Fruit fly (Drosophila melanogaster) whole organism, embryonic: ENCODE data around the gene RapGAP1.

Experiments
- Atf6 ChIP-seq: fragments of 200-800 bp; sonication (Bioruptor generic); IDR thresholded peaks from 2 replicates; pipeline ENCODE4 v1.3.6; 2022; ENCODE audit warnings: missing biosample characterization, missing genetic modification characterization
- Blimp-1 ChIP-seq: fragments of 200-800 bp; sonication (Bioruptor generic); optimal IDR thresholded peaks from 3 replicates; lab custom pipeline; 2018; ENCODE audit warnings: missing biosample characterization, missing genetic modification characterization, mild to moderate bottlenecking, moderate library complexity, missing genetic modification reagents
- CG10462 ChIP-seq: fragments of 200-800 bp; sonication (Bioruptor generic); optimal IDR thresholded peaks from 2 replicates; lab custom pipeline; 2016; ENCODE audit warnings: missing biosample characterization, missing genetic modification characterization
- CG10979 ChIP-seq: fragments of 200-800 bp; sonication (Bioruptor generic); optimal IDR thresholded peaks from 2 replicates; lab custom pipeline; 2018; ENCODE audit warnings: missing biosample characterization, mild to moderate bottlenecking, missing genetic modification characterization, moderate library complexity
- CG12219 ChIP-seq: fragments of 200-800 bp; sonication (Bioruptor generic); optimal IDR thresholded peaks from 3 replicates; lab custom pipeline; 2018; ENCODE audit warnings: missing biosample characterization, mild to moderate bottlenecking, missing genetic modification characterization
- CG1233 ChIP-seq: fragments of 200-800 bp; sonication (Bioruptor generic); optimal IDR thresholded peaks from 4 replicates; lab custom pipeline; 2018; ENCODE audit warnings: missing biosample characterization, mild to moderate bottlenecking, missing genetic modification characterization
- CG13775 ChIP-seq: fragments of 200-800 bp; sonication (Bioruptor generic); optimal IDR thresholded peaks from 3 replicates; lab custom pipeline; 2017; ENCODE audit warnings: missing biosample characterization, mild to moderate bottlenecking, missing genetic modification characterization
- CG15073 ChIP-seq: fragments of 200-800 bp; sonication (Bioruptor generic); optimal IDR thresholded peaks from 2 replicates; lab custom pipeline; 2016; ENCODE audit warnings: missing biosample characterization, missing genetic modification characterization
- CG1529 ChIP-seq: fragments of 200-800 bp; sonication (Bioruptor generic); optimal IDR thresholded peaks from 3 replicates; lab custom pipeline; 2018; ENCODE audit warnings: missing biosample characterization, missing genetic modification characterization
- CG17568 ChIP-seq: fragments of 200-800 bp; sonication (Bioruptor generic); optimal IDR thresholded peaks from 2 replicates; lab custom pipeline; 2018; ENCODE audit warnings: missing biosample characterization, mild to moderate bottlenecking, missing genetic modification characterization, moderate library complexity
- CG18011 ChIP-seq: fragments of 200-800 bp; sonication (Bioruptor generic); optimal IDR thresholded peaks from 2 replicates; lab custom pipeline; 2017; ENCODE audit warnings: missing biosample characterization, missing genetic modification characterization, mild to moderate bottlenecking, moderate library complexity, missing genotype
- CG2116 ChIP-seq: fragments of 200-800 bp; sonication (Bioruptor generic); optimal IDR thresholded peaks from 3 replicates; lab custom pipeline; 2018; ENCODE audit warnings: missing biosample characterization, mild to moderate bottlenecking, missing genetic modification characterization
- CG2120 ChIP-seq: fragments of 200-800 bp; sonication (Bioruptor generic); optimal IDR thresholded peaks from 3 replicates; lab custom pipeline; 2016; ENCODE audit warnings: missing biosample characterization, missing genetic modification characterization
- CG2199 ChIP-seq: fragments of 200-800 bp; sonication (Bioruptor generic); IDR thresholded peaks from 3 replicates; pipeline ENCODE4 v1.3.6; 2022; ENCODE audit warnings: missing biosample characterization, missing genetic modification characterization
- CG2678 ChIP-seq: fragments of 200-800 bp; sonication (Bioruptor generic); optimal IDR thresholded peaks from 3 replicates; lab custom pipeline; 2019; ENCODE audit warnings: missing biosample characterization, mild to moderate bottlenecking, missing genetic modification characterization, moderate library complexity
- CG3847 ChIP-seq: fragments of 200-800 bp; sonication (Bioruptor generic); IDR thresholded peaks from 2 replicates; pipeline ENCODE4 v1.3.6; 2022; ENCODE audit warnings: missing biosample characterization, missing genetic modification characterization
- CG7357 ChIP-seq: fragments of 200-800 bp; sonication (Bioruptor generic); IDR thresholded peaks from 3 replicates; pipeline ENCODE4 v1.3.6; 2022; ENCODE audit warnings: missing biosample characterization, missing genetic modification characterization
- CG8388 ChIP-seq: fragments of 200-800 bp; sonication (Bioruptor generic); optimal IDR thresholded peaks from 2 replicates; lab custom pipeline; 2019; ENCODE audit warnings: missing biosample characterization, mild to moderate bottlenecking, missing genetic modification characterization, moderate library complexity
- CTCF ChIP-seq: fragments of 200-800 bp; sonication (Bioruptor generic); optimal IDR thresholded peaks from 2 replicates; lab custom pipeline; 2017; ENCODE audit warnings: missing biosample characterization, mild to moderate bottlenecking, missing genetic modification characterization, moderate library complexity
- Dip2 ChIP-seq: fragments of 200-800 bp; sonication (Bioruptor generic); IDR thresholded peaks from 2 replicates; pipeline ENCODE4 v1.3.6; 2022; ENCODE audit warnings: missing biosample characterization, missing genetic modification characterization
- Drgx ChIP-seq: fragments of 200-800 bp; sonication (Bioruptor generic); IDR thresholded peaks from 2 replicates; pipeline ENCODE4 v1.3.6; 2022; ENCODE audit warnings: missing biosample characterization, missing genetic modification characterization
- H15 ChIP-seq: fragments of 200-800 bp; sonication (Bioruptor generic); IDR thresholded peaks from 3 replicates; pipeline ENCODE4 v1.3.6; 2022; ENCODE audit warnings: missing biosample characterization, missing genetic modification characterization
- HHEX ChIP-seq: fragments of 200-800 bp; sonication (Bioruptor generic); optimal IDR thresholded peaks from 3 replicates; lab custom pipeline; 2017; ENCODE audit warnings: missing biosample characterization, mild to moderate bottlenecking, missing genetic modification characterization, missing genetic modification reagents
- HLHmδ ChIP-seq: fragments of 200-800 bp; sonication (Bioruptor generic); optimal IDR thresholded peaks from 2 replicates; lab custom pipeline; 2018; ENCODE audit warnings: missing biosample characterization, mild to moderate bottlenecking, missing genetic modification characterization, moderate library complexity
- NfI ChIP-seq: fragments of 200-800 bp; sonication (Bioruptor generic); optimal IDR thresholded peaks from 3 replicates; lab custom pipeline; 2018; ENCODE audit warnings: missing biosample characterization, mild to moderate bottlenecking, missing genetic modification characterization, moderate library complexity
- Oli ChIP-seq: fragments of 200-800 bp; sonication (Bioruptor generic); optimal IDR thresholded peaks from 2 replicates; lab custom pipeline; 2018; ENCODE audit warnings: missing biosample characterization, mild to moderate bottlenecking, missing genetic modification characterization, moderate library complexity
- PHDP ChIP-seq: fragments of 200-800 bp; sonication (Bioruptor generic); optimal IDR thresholded peaks from 3 replicates; lab custom pipeline; 2018; ENCODE audit warnings: missing biosample characterization, mild to moderate bottlenecking, missing genetic modification characterization, moderate library complexity
- Sox102F ChIP-seq: fragments of 200-800 bp; sonication (Bioruptor generic); optimal IDR thresholded peaks from 2 replicates; lab custom pipeline; 2018; ENCODE audit warnings: missing biosample characterization, mild to moderate bottlenecking, missing genetic modification characterization, moderate library complexity
- Spps ChIP-seq: fragments of 200-800 bp; sonication (Bioruptor generic); optimal IDR thresholded peaks from 2 replicates; lab custom pipeline; 2018; ENCODE audit warnings: missing biosample characterization, mild to moderate bottlenecking, missing genetic modification characterization
- Ssrp ChIP-seq: fragments of 200-800 bp; sonication (Bioruptor generic); optimal IDR thresholded peaks from 2 replicates; lab custom pipeline; 2018; ENCODE audit warnings: missing biosample characterization, mild to moderate bottlenecking, missing genetic modification characterization, moderate library complexity
- Taf1 ChIP-seq: fragments of 200-800 bp; sonication (Bioruptor generic); IDR thresholded peaks from 2 replicates; pipeline ENCODE4 v1.3.6; 2022; ENCODE audit warnings: missing biosample characterization, missing genetic modification characterization
- Trl ChIP-seq, 3 experiments: fragments of >200 bp in 2 of 3; fragments of 200-800 bp in 1 of 3; sonication (Bioruptor generic) in 1 of 3; optimal IDR thresholded peaks; 2 replicates in 1 of 3; 3 replicates in 2 of 3; lab custom pipeline; 2016 to 2017; ENCODE audit warnings: missing biosample characterization in 1 of 3, missing genetic modification characterization in 1 of 3
- abd-A ChIP-seq: fragments of 200-800 bp; sonication (Bioruptor generic); optimal IDR thresholded peaks from 3 replicates; lab custom pipeline; 2019; ENCODE audit warnings: missing biosample characterization, mild to moderate bottlenecking, missing genetic modification characterization, moderate library complexity
- bowl ChIP-seq: fragments of 200-800 bp; sonication (Bioruptor generic); IDR thresholded peaks from 2 replicates; pipeline ENCODE4 v1.3.6; 2022; ENCODE audit warnings: missing biosample characterization, missing genetic modification characterization
- ci ChIP-seq: fragments of 200-800 bp; sonication (Bioruptor generic); IDR thresholded peaks from 3 replicates; pipeline ENCODE4 v1.3.6; 2022; ENCODE audit warnings: missing biosample characterization, missing genetic modification characterization
- crol ChIP-seq: fragments of 200-800 bp; sonication (Bioruptor generic); IDR thresholded peaks from 2 replicates; pipeline ENCODE4 v1.3.6; 2022; ENCODE audit warnings: missing biosample characterization, missing genetic modification characterization
- dan ChIP-seq: fragments of 200-800 bp; sonication (Bioruptor generic); IDR thresholded peaks from 2 replicates; pipeline ENCODE4 v1.3.6; 2022; ENCODE audit warnings: missing biosample characterization, missing genetic modification characterization
- dysf ChIP-seq: fragments of 200-800 bp; sonication (Bioruptor generic); IDR thresholded peaks from 3 replicates; pipeline ENCODE4 v1.3.6; 2022; ENCODE audit warnings: missing biosample characterization, missing genetic modification characterization
- esg ChIP-seq: fragments of 200-800 bp; sonication (Bioruptor generic); conservative IDR thresholded peaks from 2 replicates; pipeline ENCODE4 v1.3.6; 2022; ENCODE audit warnings: missing biosample characterization, missing genetic modification characterization
- fu2 ChIP-seq: fragments of 200-800 bp; sonication (Bioruptor generic); optimal IDR thresholded peaks from 2 replicates; lab custom pipeline; 2016; ENCODE audit warnings: missing biosample characterization, missing genetic modification characterization
- grau ChIP-seq: fragments of 200-800 bp; optimal IDR thresholded peaks from 3 replicates; lab custom pipeline; 2019; ENCODE audit warnings: missing biosample characterization, mild to moderate bottlenecking, missing genetic modification characterization, moderate library complexity
- mirr ChIP-seq: fragments of 200-800 bp; sonication (Bioruptor generic); optimal IDR thresholded peaks from 3 replicates; lab custom pipeline; 2018; ENCODE audit warnings: missing biosample characterization, mild to moderate bottlenecking, missing genetic modification characterization
- org-1 ChIP-seq: fragments of 200-800 bp; sonication (Bioruptor generic); optimal IDR thresholded peaks from 2 replicates; lab custom pipeline; 2017; ENCODE audit warnings: missing biosample characterization, missing genetic modification characterization
- otp ChIP-seq: fragments of 200-800 bp; sonication (Bioruptor generic); IDR thresholded peaks from 3 replicates; pipeline ENCODE4, ENCODE4 v1.3.6; 2022; ENCODE audit warnings: missing biosample characterization, missing genetic modification characterization
- pho ChIP-seq: fragments of 200-800 bp; sonication (Bioruptor generic); optimal IDR thresholded peaks from 2 replicates; lab custom pipeline; 2016; ENCODE audit warnings: missing biosample characterization, missing genetic modification characterization
- run ChIP-seq: fragments of 200-800 bp; sonication (Bioruptor generic); optimal IDR thresholded peaks from 3 replicates; lab custom pipeline; 2018; ENCODE audit warnings: missing biosample characterization, mild to moderate bottlenecking, missing genetic modification characterization
- slbo ChIP-seq: fragments of 200-800 bp; sonication (Bioruptor generic); IDR thresholded peaks from 2 replicates; pipeline ENCODE4 v1.3.6; 2022; ENCODE audit warnings: missing biosample characterization, missing genetic modification characterization
- zen2 ChIP-seq: fragments of 200-800 bp; sonication (Bioruptor generic); IDR thresholded peaks from 3 replicates; pipeline ENCODE4 v1.3.6; 2022; ENCODE audit warnings: missing biosample characterization, missing genetic modification characterization; ENCODE audit not compliant: partially characterized antibody

RapGAP1 gene

dm6 chr2L:7559532-7559931, 19.2 kb downstream of the RapGAP1 start:
- TF ChIP-seq CG8388 (GFP tag; lab: Kevin White, UChicago) = peak; percentile 54
- TF ChIP-seq Drgx = peak; percentile 39; the same call in 1 of the 2 replicates
- TF ChIP-seq Dip2 (GFP tag; lab: Robert Waterston, UW) = no peak

- TF ChIP-seq ci (GFP tag; lab: Robert Waterston, UW) (peak; percentile 68; the same call in 1 of the 3 replicates), CTCF (GFP tag; lab: Kevin White, UChicago) (no peak), CG15073 (peak; percentile 4), CG2199 (GFP tag; lab: Robert Waterston, UW) (0 out of 3 replicates have a peak, but pooled peaks have one; percentile 18), pho (GFP tag; lab: Kevin White, UChicago) (no peak), dan (GFP tag; lab: Robert Waterston, UW) (no peak), CG12219 (GFP tag; lab: Kevin White, UChicago) (peak; percentile 39), otp (GFP tag; lab: Robert Waterston, UW) (no peak), Taf1 (GFP tag; lab: Robert Waterston, UW) (0 out of 2 replicates have a peak, but pooled peaks have one; percentile 11), CG1529 (GFP tag; lab: Kevin White, UChicago) (peak; percentile 30), CG1233 (GFP tag; lab: Kevin White, UChicago) (peak; percentile 40), dysf (GFP tag; lab: Robert Waterston, UW) (peak; percentile 59; the same call in 1 of the 3 replicates), esg (peak; percentile 45), Ssrp (tag; lab: Kevin White, UChicago) (peak; percentile 49), mirr (no peak), slbo (GFP tag; lab: Robert Waterston, UW) (peak; percentile 67), crol (peak; percentile 79), grau (tag; lab: Kevin White, UChicago) (peak; percentile 69), Oli (peak; percentile 59), org-1 (GFP tag; lab: Kevin White, UChicago) (peak; percentile 34), Atf6 (GFP tag; lab: Robert Waterston, UW) (peak; percentile 72), H15 (no peak), run (tag; lab: Kevin White, UChicago) (peak; percentile 35), CG10979 (tag; lab: Kevin White, UChicago) (peak; percentile 69), bowl (GFP tag; lab: Robert Waterston, UW) (no peak), Sox102F (GFP tag; lab: Kevin White, UChicago) (peak; percentile 70), Spps (tag; lab: Kevin White, UChicago) (peak; percentile 57), CG13775 (GFP tag; lab: Kevin White, UChicago) (peak; percentile 47), HHEX (peak; percentile 30), fu2 (GFP tag; lab: Kevin White, UChicago) (no peak), Trl (optimal IDR thresholded peaks at IDR 0.05; lab: Kevin White, UChicago) (no peak), Trl (GFP tag; optimal IDR thresholded peaks at IDR 0.05; lab: Kevin White, UChicago) (no peak), CG10462 (GFP tag; lab: Kevin White, UChicago) (peak; percentile 6), CG2116 (GFP tag; lab: Kevin White, UChicago) (peak; percentile 20), CG17568 (GFP tag; lab: Kevin White, UChicago) (peak; percentile 28), HLHmδ (GFP tag; lab: Kevin White, UChicago) (no peak), PHDP (tag; lab: Kevin White, UChicago) (peak; percentile 75), CG18011 (GFP tag; lab: Kevin White, UChicago) (no peak), CG2678 (tag; lab: Kevin White, UChicago) (peak; percentile 81), CG3847 (GFP tag; lab: Robert Waterston, UW) (0 out of 2 replicates have a peak, but pooled peaks have one; percentile 39), CG7357 (GFP tag; lab: Robert Waterston, UW) (no peak), CG2120 (GFP tag; lab: Kevin White, UChicago) (peak; percentile 40), NfI (GFP tag; lab: Kevin White, UChicago) (peak; percentile 6), zen2 (GFP tag; lab: Robert Waterston, UW) (no peak), Blimp-1 (GFP tag; lab: Kevin White, UChicago) (peak; percentile 75), abd-A (tag; lab: Kevin White, UChicago) (peak; percentile 58)
Measured at dm6 chr2L:7546824-7547466, 31.8 kb downstream of the RapGAP1 start.
